Fruit fly (Drosophila melanogaster) whole organism, embryonic: Measurements from ENCODE around the gene IRSp53.
A peak's percentile ranks its signal among the peaks of the same experiment; 100 is the strongest.

ENCODE experiments used
- Awh ChIP-seq: fragments of 200-800 bp; sonication (Bioruptor generic); IDR thresholded peaks from 2 replicates; pipeline ENCODE4, ENCODE4 v1.3.6; 2022; ENCODE audit warnings: missing biosample characterization, missing genetic modification characterization
- Blimp-1 ChIP-seq: fragments of 200-800 bp; sonication (Bioruptor generic); optimal IDR thresholded peaks from 3 replicates; lab custom pipeline; 2018; ENCODE audit warnings: missing biosample characterization, missing genetic modification characterization, mild to moderate bottlenecking, moderate library complexity, missing genetic modification reagents
- CG10462 ChIP-seq: fragments of 200-800 bp; sonication (Bioruptor generic); optimal IDR thresholded peaks from 2 replicates; lab custom pipeline; 2016; ENCODE audit warnings: missing biosample characterization, missing genetic modification characterization
- CG10543 ChIP-seq: fragments of 200-800 bp; sonication (Bioruptor generic); optimal IDR thresholded peaks from 3 replicates; lab custom pipeline; 2017; ENCODE audit warnings: missing biosample characterization, mild to moderate bottlenecking, missing genetic modification characterization, moderate library complexity
- CG11504 ChIP-seq: fragments of 200-800 bp; sonication (Bioruptor generic); optimal IDR thresholded peaks from 3 replicates; lab custom pipeline; 2019; ENCODE audit warnings: missing biosample characterization, mild to moderate bottlenecking, missing genetic modification characterization, moderate library complexity
- CG11695 ChIP-seq: fragments of 200-800 bp; sonication (Bioruptor generic); IDR thresholded peaks from 3 replicates; pipeline ENCODE4 v1.3.6; 2022; ENCODE audit warnings: missing biosample characterization, missing genetic modification characterization
- CG12071 ChIP-seq: fragments of 200-800 bp; sonication (Bioruptor generic); optimal IDR thresholded peaks from 3 replicates; lab custom pipeline; 2018; ENCODE audit warnings: missing biosample characterization, mild to moderate bottlenecking, missing genetic modification characterization
- CG12104 ChIP-seq: fragments of 200-800 bp; sonication (Bioruptor generic); optimal IDR thresholded peaks from 3 replicates; lab custom pipeline; 2016; ENCODE audit warnings: missing biosample characterization, missing genetic modification characterization
- CG13894 ChIP-seq: fragments of 200-800 bp; sonication (Bioruptor generic); optimal IDR thresholded peaks from 3 replicates; lab custom pipeline; 2018; ENCODE audit warnings: missing biosample characterization, mild to moderate bottlenecking, missing genetic modification characterization, moderate library complexity
- CG15269 ChIP-seq: fragments of 200-800 bp; sonication (Bioruptor generic); optimal IDR thresholded peaks from 2 replicates; lab custom pipeline; 2018; ENCODE audit warnings: missing biosample characterization, mild to moderate bottlenecking, missing genetic modification characterization, moderate library complexity
- CG18011 ChIP-seq: fragments of 200-800 bp; sonication (Bioruptor generic); optimal IDR thresholded peaks from 2 replicates; lab custom pipeline; 2017; ENCODE audit warnings: missing biosample characterization, missing genetic modification characterization, mild to moderate bottlenecking, moderate library complexity, missing genotype
- CG2116 ChIP-seq: fragments of 200-800 bp; sonication (Bioruptor generic); optimal IDR thresholded peaks from 3 replicates; lab custom pipeline; 2018; ENCODE audit warnings: missing biosample characterization, mild to moderate bottlenecking, missing genetic modification characterization
- CG2678 ChIP-seq: fragments of 200-800 bp; sonication (Bioruptor generic); optimal IDR thresholded peaks from 3 replicates; lab custom pipeline; 2019; ENCODE audit warnings: missing biosample characterization, mild to moderate bottlenecking, missing genetic modification characterization, moderate library complexity
- CG3163 ChIP-seq: fragments of 200-800 bp; sonication (Bioruptor generic); optimal IDR thresholded peaks from 3 replicates; lab custom pipeline; 2016; ENCODE audit warnings: missing biosample characterization, missing genetic modification characterization
- CG32532 ChIP-seq: fragments of 200-800 bp; sonication (Bioruptor generic); IDR thresholded peaks from 2 replicates; pipeline ENCODE4 v1.3.6; 2022; ENCODE audit warnings: missing biosample characterization, missing genetic modification characterization
- CG7786 ChIP-seq: fragments of 200-800 bp; sonication (Bioruptor generic); optimal IDR thresholded peaks from 2 replicates; lab custom pipeline; 2016; ENCODE audit warnings: missing biosample characterization, missing genetic modification characterization
- CG7963 ChIP-seq: fragments of 200-800 bp; sonication (Bioruptor generic); IDR thresholded peaks from 3 replicates; pipeline ENCODE4 v1.3.6; 2022; ENCODE audit warnings: missing biosample characterization, missing genetic modification characterization; ENCODE audit not compliant: partially characterized antibody
- CG8944 ChIP-seq: fragments of 200-800 bp; sonication (Bioruptor generic); optimal IDR thresholded peaks from 3 replicates; lab custom pipeline; 2016; ENCODE audit warnings: missing biosample characterization, missing genetic modification characterization
- CG9437 ChIP-seq: fragments of 200-800 bp; sonication (Bioruptor generic); optimal IDR thresholded peaks from 2 replicates; lab custom pipeline; 2018; ENCODE audit warnings: missing biosample characterization, mild to moderate bottlenecking, missing genetic modification characterization
- CHES-1-like ChIP-seq: fragments of 200-800 bp; sonication (Bioruptor generic); optimal IDR thresholded peaks from 2 replicates; lab custom pipeline; 2016; ENCODE audit warnings: missing biosample characterization, missing genetic modification characterization
- ERR ChIP-seq: fragments of 200-800 bp; sonication (Bioruptor generic); optimal IDR thresholded peaks from 2 replicates; lab custom pipeline; 2016; ENCODE audit warnings: missing biosample characterization, missing genetic modification characterization
- Eip74EF ChIP-seq, 2 experiments: fragments of 200-800 bp in 1 of 2; fragments of >200 bp in 1 of 2; sonication (Bioruptor generic) in 1 of 2; optimal IDR thresholded peaks; 2 replicates each; lab custom pipeline; 2017 to 2019; ENCODE audit warnings: missing biosample characterization in 2 of 2, missing genetic modification characterization in 2 of 2, mild to moderate bottlenecking in 1 of 2, moderate library complexity in 1 of 2
- Elba2 ChIP-seq: fragments of 200-800 bp; sonication (Bioruptor generic); optimal IDR thresholded peaks from 3 replicates; lab custom pipeline; 2016; ENCODE audit warnings: missing biosample characterization, missing genetic modification characterization
- Fer3 ChIP-seq: fragments of 200-800 bp; sonication (Bioruptor generic); optimal IDR thresholded peaks from 2 replicates; lab custom pipeline; 2018; ENCODE audit warnings: missing biosample characterization, mild to moderate bottlenecking, missing genetic modification characterization, moderate library complexity
- Gug ChIP-seq: fragments of 200-800 bp; sonication (Bioruptor generic); IDR thresholded peaks from 4 replicates; pipeline ENCODE4 v1.3.6; 2022; ENCODE audit warnings: missing biosample characterization, missing genetic modification characterization
- Hr78 ChIP-seq, 2 experiments: fragments of 200-800 bp in 1 of 2; fragments of >200 bp in 1 of 2; sonication (Bioruptor generic) in 1 of 2; optimal IDR thresholded peaks; 2 replicates each; lab custom pipeline; 2017 to 2019; ENCODE audit warnings: missing biosample characterization in 2 of 2, missing genetic modification characterization in 2 of 2, mild to moderate bottlenecking in 1 of 2, moderate library complexity in 1 of 2
- Nf-YC ChIP-seq: fragments of 200-800 bp; optimal IDR thresholded peaks from 3 replicates; lab custom pipeline; 2019; ENCODE audit warnings: missing biosample characterization, mild to moderate bottlenecking, missing genetic modification characterization, moderate library complexity
- Taf1 ChIP-seq: fragments of 200-800 bp; sonication (Bioruptor generic); IDR thresholded peaks from 2 replicates; pipeline ENCODE4 v1.3.6; 2022; ENCODE audit warnings: missing biosample characterization, missing genetic modification characterization
- abd-A ChIP-seq: fragments of 200-800 bp; sonication (Bioruptor generic); optimal IDR thresholded peaks from 3 replicates; lab custom pipeline; 2019; ENCODE audit warnings: missing biosample characterization, mild to moderate bottlenecking, missing genetic modification characterization, moderate library complexity
- bab2 ChIP-seq: fragments of 200-800 bp; sonication (Bioruptor generic); optimal IDR thresholded peaks from 2 replicates; lab custom pipeline; 2016; ENCODE audit warnings: missing biosample characterization, missing genetic modification characterization
- bbx ChIP-seq: fragments of 200-800 bp; sonication (Bioruptor generic); IDR thresholded peaks from 2 replicates; pipeline ENCODE4 v1.3.6; 2022; ENCODE audit warnings: missing biosample characterization, missing genetic modification characterization; ENCODE audit not compliant: partially characterized antibody
- bowl ChIP-seq: fragments of 200-800 bp; sonication (Bioruptor generic); IDR thresholded peaks from 2 replicates; pipeline ENCODE4 v1.3.6; 2022; ENCODE audit warnings: missing biosample characterization, missing genetic modification characterization
- crp ChIP-seq, 2 experiments: fragments of 200-800 bp; sonication (Bioruptor generic); optimal IDR thresholded peaks; 2 replicates in 1 of 2; 3 replicates in 1 of 2; lab custom pipeline; 2017; ENCODE audit warnings: missing biosample characterization in 2 of 2, missing genetic modification characterization in 2 of 2, mild to moderate bottlenecking in 1 of 2, moderate library complexity in 1 of 2
- gce ChIP-seq: fragments of 200-800 bp; sonication (Bioruptor generic); IDR thresholded peaks from 3 replicates; pipeline ENCODE4 v1.3.6; 2022; ENCODE audit warnings: missing biosample characterization, missing genetic modification characterization
- grn ChIP-seq: fragments of 200-800 bp; sonication (Bioruptor generic); optimal IDR thresholded peaks from 3 replicates; lab custom pipeline; 2017; ENCODE audit warnings: missing biosample characterization, missing genetic modification characterization
- jing ChIP-seq: fragments of 200-800 bp; sonication (Bioruptor generic); optimal IDR thresholded peaks from 2 replicates; lab custom pipeline; 2018; ENCODE audit warnings: missing biosample characterization, mild to moderate bottlenecking, missing genetic modification characterization
- kni ChIP-seq: fragments of 200-800 bp; sonication (Bioruptor generic); optimal IDR thresholded peaks from 3 replicates; lab custom pipeline; 2017; ENCODE audit warnings: mild to moderate bottlenecking, missing biosample characterization, missing genetic modification reagents, missing genetic modification characterization
- nerfin-2 ChIP-seq: fragments of 200-800 bp; sonication (Bioruptor generic); IDR thresholded peaks from 2 replicates; pipeline ENCODE4 v1.3.6; 2022; ENCODE audit warnings: missing biosample characterization, missing genetic modification characterization; ENCODE audit not compliant: partially characterized antibody
- oc ChIP-seq: fragments of 200-800 bp; sonication (Bioruptor generic); optimal IDR thresholded peaks from 2 replicates; lab custom pipeline; 2018; ENCODE audit warnings: missing biosample characterization, mild to moderate bottlenecking, missing genetic modification characterization, moderate library complexity
- pros ChIP-seq: fragments of 200-800 bp; sonication (Bioruptor generic); optimal IDR thresholded peaks from 3 replicates; lab custom pipeline; 2019; ENCODE audit warnings: missing biosample characterization, mild to moderate bottlenecking, missing genetic modification characterization, moderate library complexity
- sd ChIP-seq: fragments of 200-800 bp; sonication (Bioruptor generic); optimal IDR thresholded peaks from 3 replicates; lab custom pipeline; 2018; ENCODE audit warnings: missing biosample characterization, mild to moderate bottlenecking, missing genetic modification characterization, moderate library complexity
- vvl ChIP-seq: fragments of 200-800 bp; sonication (Bioruptor generic); IDR thresholded peaks from 2 replicates; pipeline ENCODE4 v1.3.6; 2022; ENCODE audit warnings: missing biosample characterization, missing genetic modification characterization

The IRSp53 gene

dm6 chr3L:11138862-11139261 lies 3.0 kb downstream of the IRSp53 start (continued):
- TF ChIP-seq CG11504 (no peak), CG18011 (no peak), crp (GFP tag; optimal IDR thresholded peaks at IDR 0.05; lab: Kevin White, UChicago) (no peak)

dm6 chr3L:11145065-11145464 lies 9.2 kb downstream of the IRSp53 start:
- TF ChIP-seq CG13894 (tag; lab: Kevin White, UChicago) (peak; percentile 85), CHES-1-like (GFP tag; lab: Kevin White, UChicago) (no peak), sd (tag; lab: Kevin White, UChicago) (peak; percentile 92), CG2678 (no peak), bab2 (GFP tag; lab: Kevin White, UChicago) (no peak), CG12104 (no peak), CG2116 (no peak), CG8944 (GFP tag; lab: Kevin White, UChicago) (no peak), CG12071 (no peak), Eip74EF (GFP tag; optimal IDR thresholded peaks at IDR 0.05; lab: Kevin White, UChicago) (no peak), Gug (GFP tag; lab: Robert Waterston, UW) (no peak), CG10543 (GFP tag; lab: Kevin White, UChicago) (no peak), nerfin-2 (no peak), bowl (GFP tag; lab: Robert Waterston, UW) (0 out of 2 replicates have a peak, but pooled peaks have one; percentile 10), bbx (GFP tag; lab: Robert Waterston, UW) (no peak), Fer3 (no peak), jing (GFP tag; lab: Kevin White, UChicago) (no peak), gce (no peak), Nf-YC (tag; lab: Kevin White, UChicago) (no peak)

dm6 chr3L:11147675-11148074 lies 11.8 kb downstream of the IRSp53 start:
- TF ChIP-seq vvl (GFP tag; lab: Robert Waterston, UW) (peak; percentile 75; the same call in 1 of the 2 replicates), oc (tag; lab: Kevin White, UChicago) (peak; percentile 69), Awh (GFP tag; lab: Robert Waterston, UW) (peak; percentile 54; the same call in 1 of the 2 replicates), CG32532 (GFP tag; lab: Robert Waterston, UW) (no peak), pros (peak; percentile 96), Elba2 (GFP tag; lab: Kevin White, UChicago) (no peak), CG7786 (GFP tag; lab: Kevin White, UChicago) (no peak), CG11695 (GFP tag; lab: Robert Waterston, UW) (no peak), kni (peak; percentile 85), Blimp-1 (GFP tag; lab: Kevin White, UChicago) (peak; percentile 99), Taf1 (no peak), grn (GFP tag; lab: Kevin White, UChicago) (peak; percentile 82), CG3163 (GFP tag; lab: Kevin White, UChicago) (no peak), Hr78 (GFP tag; optimal IDR thresholded peaks at IDR 0.05; lab: Kevin White, UChicago) (peak in 1 of 2 experiments; percentile 14), ERR (GFP tag; lab: Kevin White, UChicago) (no peak), CG15269 (tag; lab: Kevin White, UChicago) (no peak), abd-A (tag; lab: Kevin White, UChicago) (peak; percentile 76), sd (tag; lab: Kevin White, UChicago) (peak; percentile 88), CG10462 (no peak), CG7963 (GFP tag; lab: Robert Waterston, UW) (no peak), CG9437 (GFP tag; lab: Kevin White, UChicago) (no peak)
